Fruit fly (Drosophila melanogaster) whole organism, prepupa: Measurements from ENCODE around the gene nonA.

Source experiments
- Blimp-1 ChIP-seq: fragments of 200-800 bp; sonication (Bioruptor generic); optimal IDR thresholded peaks from 3 replicates; lab custom pipeline; 2017; ENCODE audit warnings: missing biosample characterization, missing genetic modification characterization, mild to moderate bottlenecking, moderate library complexity, missing genetic modification reagents
- CG34406 ChIP-seq: fragments of 200-800 bp; sonication (Bioruptor generic); optimal IDR thresholded peaks from 3 replicates; lab custom pipeline; 2016; ENCODE audit warnings: missing biosample characterization, missing genetic modification characterization
- Ets21C ChIP-seq: fragments of 200-800 bp; sonication (Bioruptor generic); optimal IDR thresholded peaks from 3 replicates; lab custom pipeline; 2016; ENCODE audit warnings: missing biosample characterization, missing genetic modification characterization
- Sox102F ChIP-seq: fragments of 200-800 bp; sonication (Bioruptor generic); optimal IDR thresholded peaks from 2 replicates; lab custom pipeline; 2016; ENCODE audit warnings: missing biosample characterization, mild to moderate bottlenecking, missing genetic modification characterization
- Sox14 ChIP-seq: fragments of 200-800 bp; sonication (Bioruptor generic); optimal IDR thresholded peaks from 3 replicates; lab custom pipeline; 2016; ENCODE audit warnings: missing biosample characterization, missing genetic modification characterization
- fkh ChIP-seq: fragments of 200-800 bp; sonication (Bioruptor generic); optimal IDR thresholded peaks from 3 replicates; lab custom pipeline; 2017; ENCODE audit warnings: missing biosample characterization, mild to moderate bottlenecking, missing genetic modification characterization, moderate library complexity
- vri ChIP-seq: fragments of 200-800 bp; sonication (Bioruptor generic); optimal IDR thresholded peaks from 3 replicates; lab custom pipeline; 2016; ENCODE audit warnings: missing biosample characterization, mild to moderate bottlenecking, missing genetic modification characterization

dm6 chrX:16358670-16359320, 2.6 kb upstream of the nonA start, which contains the start of the genes U2af50 and PIG-Q:
- TF ChIP-seq Sox14 (GFP tag; lab: Kevin White, UChicago) (peak; percentile 74), vri (peak; percentile 62), CG34406 (GFP tag; lab: Kevin White, UChicago) (peak; percentile 94), Ets21C (GFP tag; lab: Kevin White, UChicago) (peak; percentile 66), Blimp-1 (GFP tag; lab: Kevin White, UChicago) (peak; percentile 65), fkh (GFP tag; lab: Kevin White, UChicago) (peak; percentile 90), Sox102F (GFP tag; lab: Kevin White, UChicago) (no peak)
